Worm (Caenorhabditis elegans): Measurements from ENCODE around the gene zmp-6.

Gene zmp-6

DNA sequence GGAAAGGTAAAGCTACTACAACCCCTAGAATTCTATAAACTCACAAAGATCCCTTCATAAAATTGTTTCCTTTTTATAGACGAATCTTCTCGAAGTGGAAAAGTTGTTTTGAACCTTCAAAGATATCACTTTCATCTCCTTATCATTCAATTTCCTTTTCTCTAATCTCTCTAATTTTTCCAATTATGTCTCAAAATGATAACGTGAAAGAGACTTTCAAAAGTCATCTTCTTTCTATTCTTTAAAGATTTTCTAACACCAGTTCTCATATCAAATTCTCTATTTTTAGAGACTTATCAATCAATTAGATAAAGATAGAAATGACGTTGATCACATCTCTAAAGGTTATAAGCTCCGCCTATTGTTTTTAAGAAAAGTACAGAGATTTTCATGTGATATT, 48.2 kb downstream of the zmp-6 start (continued):
- TF ChIP-seq skn-1 (tag; optimal IDR thresholded peaks at IDR 0.05) (no peak), nhr-85 (tag) (peak; percentile 91), lin-14 (GFP tag; optimal IDR thresholded peaks at IDR 0.05) (peak; percentile 22), nhr-76 (tag; optimal IDR thresholded peaks at IDR 0.05) (no peak), ztf-4 (tag; optimal IDR thresholded peaks at IDR 0.05) (no peak), lsy-2 (tag; optimal IDR thresholded peaks at IDR 0.05) (peak; percentile 3 to 24), mdl-1 (tag; optimal IDR thresholded peaks at IDR 0.05) (no peak), nhr-84 (tag; optimal IDR thresholded peaks at IDR 0.05) (no peak), elt-3 (tag; optimal IDR thresholded peaks at IDR 0.05) (peak in 3 of 6 experiments; percentile 13 to 92 (median 48)), nhr-237 (tag; optimal IDR thresholded peaks at IDR 0.05) (no peak), snpc-4 (tag; optimal IDR thresholded peaks at IDR 0.05) (no peak), mab-9 (GFP tag; IDR thresholded peaks at IDR 0.05) (no peak), ceh-8 (GFP tag; optimal IDR thresholded peaks at IDR 0.05) (no peak), hlh-4 (tag; optimal IDR thresholded peaks at IDR 0.05) (no peak), nhr-20 (tag; optimal IDR thresholded peaks at IDR 0.05) (no peak), pag-3 (tag; optimal IDR thresholded peaks at IDR 0.05; ENCODE audit: borderline replicate concordance, insufficient read depth) (no peak), vab-15 (tag; optimal IDR thresholded peaks at IDR 0.05) (no peak), fos-1 (tag; optimal IDR thresholded peaks at IDR 0.05) (no peak), dsc-1 (tag; optimal IDR thresholded peaks at IDR 0.05) (no peak), nhr-19 (GFP tag; conservative IDR thresholded peaks at IDR 0.05) (no peak), snu-23 (GFP tag; optimal IDR thresholded peaks at IDR 0.05) (peak; percentile 23), grh-1 (GFP tag; IDR thresholded peaks at IDR 0.05) (no peak), lin-35 (GFP tag; optimal IDR thresholded peaks at IDR 0.05) (peak in 1 of 2 experiments; percentile 6), fkh-10 (GFP tag; optimal IDR thresholded peaks at IDR 0.05) (no peak), egl-27 (tag; optimal IDR thresholded peaks at IDR 0.05) (no peak), hlh-17 (GFP tag; optimal IDR thresholded peaks at IDR 0.05; ENCODE audit: borderline replicate concordance) (no peak), hpl-2 (GFP tag; optimal IDR thresholded peaks at IDR 0.05) (no peak), unc-130 (tag; optimal IDR thresholded peaks at IDR 0.05) (no peak), lir-3 (tag; optimal IDR thresholded peaks at IDR 0.05; ENCODE audit: poor library complexity) (no peak), nhr-90 (tag; optimal IDR thresholded peaks at IDR 0.05; ENCODE audit: poor library complexity) (no peak), C16A3.4 (tag; optimal IDR thresholded peaks at IDR 0.05) (no peak), unc-86 (tag; optimal IDR thresholded peaks at IDR 0.05) (no peak), mep-1 (tag; optimal IDR thresholded peaks at IDR 0.05) (no peak), xbp-1 (tag; optimal IDR thresholded peaks at IDR 0.05) (no peak), tbx-2 (tag; optimal IDR thresholded peaks at IDR 0.05) (no peak)

DNA sequence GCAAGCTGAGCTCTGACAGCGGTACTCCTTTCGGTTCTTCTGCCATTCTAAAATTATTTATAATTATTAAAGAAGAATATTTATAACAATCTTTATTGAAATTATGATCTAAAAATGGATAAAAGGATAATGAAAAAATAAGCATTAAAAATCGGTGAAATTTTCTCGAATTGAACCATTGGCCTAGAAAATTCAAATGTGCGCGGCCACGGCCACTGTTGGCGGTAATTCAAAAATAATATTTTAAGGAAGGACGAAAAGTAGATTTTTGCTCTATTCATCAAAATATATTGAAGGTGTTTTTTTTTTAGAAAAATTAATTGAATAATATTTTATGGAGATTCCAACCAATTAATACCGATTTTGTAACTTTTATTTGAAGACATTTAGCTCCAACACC, 48.8 kb downstream of the zmp-6 start, which contains the start of gene pfd-5:
pfd-5 (minus strand) TSS at position 47 of the 400 bp plus-strand sequence.
- TF ChIP-seq rnt-1 (tag; optimal IDR thresholded peaks at IDR 0.05) (peak; percentile 97), fos-1 (tag; optimal IDR thresholded peaks at IDR 0.05) (peak; percentile 17), nhr-19 (GFP tag; conservative IDR thresholded peaks at IDR 0.05) (peak; percentile 77), nhr-84 (tag; optimal IDR thresholded peaks at IDR 0.05) (no peak), grh-1 (GFP tag; IDR thresholded peaks at IDR 0.05) (no peak), F16B12.6 (tag; optimal IDR thresholded peaks at IDR 0.05) (peak; percentile 10), mep-1 (tag; optimal IDR thresholded peaks at IDR 0.05) (peak; percentile 79), nhr-12 (tag; optimal IDR thresholded peaks at IDR 0.05) (no peak), nhr-90 (tag; optimal IDR thresholded peaks at IDR 0.05; ENCODE audit: poor library complexity) (peak; percentile 84), efl-3 (GFP tag; optimal IDR thresholded peaks at IDR 0.05) (no peak), lin-39 (tag; optimal IDR thresholded peaks at IDR 0.05) (no peak), ceh-90 (tag; optimal IDR thresholded peaks at IDR 0.05) (peak; percentile 93), ama-1 (optimal IDR thresholded peaks at IDR 0.05) (no peak), nhr-71 (tag; optimal IDR thresholded peaks at IDR 0.05) (peak; percentile 82), unc-62 (GFP tag; optimal IDR thresholded peaks at IDR 0.05) (no peak), elt-3 (tag; optimal IDR thresholded peaks at IDR 0.05) (no peak), ces-1 (GFP tag; optimal IDR thresholded peaks at IDR 0.05) (no peak), egl-13 (tag; optimal IDR thresholded peaks at IDR 0.05) (peak; percentile 81), alr-1 (tag; optimal IDR thresholded peaks at IDR 0.05; ENCODE audit: borderline replicate concordance) (no peak), lin-14 (GFP tag; optimal IDR thresholded peaks at IDR 0.05) (peak; percentile 76), C04F5.9 (tag; optimal IDR thresholded peaks at IDR 0.05) (peak; percentile 47), unc-98 (GFP tag; IDR thresholded peaks at IDR 0.05) (peak; percentile 64), lin-13 (GFP tag; optimal IDR thresholded peaks at IDR 0.05) (peak; percentile 49), aha-1 (tag; optimal IDR thresholded peaks at IDR 0.05) (no peak), mdl-1 (tag; optimal IDR thresholded peaks at IDR 0.05) (peak in 1 of 2 experiments; percentile 36), fkh-10 (GFP tag; optimal IDR thresholded peaks at IDR 0.05) (no peak), efl-1 (optimal IDR thresholded peaks at IDR 0.05) (peak; percentile 81 to 96), efl-1 (GFP tag; optimal IDR thresholded peaks at IDR 0.05 in 1 of 2) (peak; percentile 95 to 99)

Data from whole organism, L1 larva.